Worm (Caenorhabditis elegans): ENCODE data around the gene C08G5.6.

C08G5.6 gene

DNA sequence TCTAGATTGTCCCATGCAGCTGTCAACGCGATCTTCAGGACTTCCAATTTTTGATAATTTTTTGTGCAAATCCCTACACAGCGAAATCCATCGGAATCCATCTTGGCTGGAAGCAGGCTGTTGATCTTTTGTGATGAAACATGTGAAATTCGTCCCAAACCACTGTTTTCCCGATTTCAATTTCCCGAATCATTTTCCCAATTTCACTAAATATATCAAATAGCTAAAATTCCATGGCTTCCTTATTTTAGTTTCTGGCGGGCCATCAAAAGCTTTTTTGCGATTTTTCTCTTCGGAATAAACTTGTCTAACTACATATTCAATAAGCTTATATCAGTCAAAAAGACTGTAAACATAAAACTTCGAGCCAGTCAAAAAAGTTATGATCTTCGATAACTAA lies 51.2 kb downstream of the C08G5.6 start, which contains the start of gene F46F5.8:
F46F5.8 (minus strand) TSS at position 101 of the 400 bp plus-strand sequence.
- TF ChIP-seq ceh-40 (GFP tag; IDR thresholded peaks at IDR 0.05) (no peak), snpc-3.4 (tag; optimal IDR thresholded peaks at IDR 0.05) (no peak), ztf-3 (GFP tag; optimal IDR thresholded peaks at IDR 0.05) (no peak), mel-28 (tag; optimal IDR thresholded peaks at IDR 0.05; ENCODE audit: borderline replicate concordance) (no peak), ztf-18 (tag; optimal IDR thresholded peaks at IDR 0.05) (no peak), lir-1 (GFP tag; conservative IDR thresholded peaks at IDR 0.05) (no peak), B0336.3 (GFP tag; IDR thresholded peaks at IDR 0.05) (no peak), B0035.1 (tag; optimal IDR thresholded peaks at IDR 0.05) (no peak), ama-1 (optimal IDR thresholded peaks at IDR 0.05) (no peak), ama-1 (GFP tag; optimal IDR thresholded peaks at IDR 0.05) (no peak), lsy-27 (tag; optimal IDR thresholded peaks at IDR 0.05; ENCODE audit: borderline replicate concordance, insufficient read depth) (no peak), pha-4 (tag; optimal IDR thresholded peaks at IDR 0.05) (no peak), C17E4.6 (GFP tag; IDR thresholded peaks at IDR 0.05) (no peak), Y67H2A.10 (GFP tag; conservative IDR thresholded peaks at IDR 0.05) (no peak)

Data from whole organism, young adult.